Fruit fly (Drosophila melanogaster) whole organism, prepupa: ENCODE measurements around the gene CG42727.
A peak's percentile ranks its signal among the peaks of the same experiment; 100 is the strongest.

ENCODE experiments used
- Blimp-1 ChIP-seq: fragments of 200-800 bp; sonication (Bioruptor generic); optimal IDR thresholded peaks from 3 replicates; lab custom pipeline; 2017; ENCODE audit warnings: missing biosample characterization, missing genetic modification characterization, mild to moderate bottlenecking, moderate library complexity, missing genetic modification reagents
- CG10631 ChIP-seq: fragments of 200-800 bp; sonication (Bioruptor generic); optimal IDR thresholded peaks from 2 replicates; lab custom pipeline; 2016; ENCODE audit warnings: missing biosample characterization, missing genetic modification characterization
- CG11294 ChIP-seq: fragments of 200-800 bp; sonication (Bioruptor generic); IDR thresholded peaks from 2 replicates; pipeline ENCODE4 v1.3.6; 2022; ENCODE audit warnings: missing biosample characterization, missing genetic modification characterization
- CG11902 ChIP-seq: fragments of 200-800 bp; sonication (Bioruptor generic); optimal IDR thresholded peaks from 3 replicates; lab custom pipeline; 2016; ENCODE audit warnings: missing biosample characterization, missing genetic modification characterization
- CG15336 ChIP-seq: fragments of 200-800 bp; sonication (Bioruptor generic); IDR thresholded peaks from 2 replicates; pipeline ENCODE4 v1.3.6; 2022; ENCODE audit warnings: missing biosample characterization, missing genetic modification characterization
- CG1621 ChIP-seq: fragments of 200-800 bp; sonication (Bioruptor generic); optimal IDR thresholded peaks from 3 replicates; lab custom pipeline; 2018; ENCODE audit warnings: missing biosample characterization, mild to moderate bottlenecking, missing genetic modification characterization
- CG16779 ChIP-seq: fragments of 200-800 bp; sonication (Bioruptor generic); optimal IDR thresholded peaks from 3 replicates; lab custom pipeline; 2017; ENCODE audit warnings: missing biosample characterization, mild to moderate bottlenecking, missing genetic modification characterization
- CG3032 ChIP-seq: fragments of 200-800 bp; optimal IDR thresholded peaks from 2 replicates; lab custom pipeline; 2019; ENCODE audit warnings: missing biosample characterization, mild to moderate bottlenecking, missing genetic modification characterization, moderate library complexity
- CG31627 ChIP-seq: fragments of 200-800 bp; sonication (Bioruptor generic); optimal IDR thresholded peaks from 3 replicates; lab custom pipeline; 2016; ENCODE audit warnings: missing biosample characterization, missing genetic modification characterization
- CG32006 ChIP-seq: fragments of 200-800 bp; sonication (Bioruptor generic); optimal IDR thresholded peaks from 3 replicates; lab custom pipeline; 2017; ENCODE audit warnings: missing biosample characterization, mild to moderate bottlenecking, missing genetic modification characterization
- CG3919 ChIP-seq: fragments of 200-800 bp; sonication (Bioruptor generic); optimal IDR thresholded peaks from 3 replicates; lab custom pipeline; 2016; ENCODE audit warnings: missing biosample characterization, missing genetic modification characterization
- CG4318 ChIP-seq: fragments of 200-800 bp; sonication (Bioruptor generic); optimal IDR thresholded peaks from 3 replicates; lab custom pipeline; 2017; ENCODE audit warnings: missing biosample characterization, mild to moderate bottlenecking, missing genetic modification characterization
- CG6163 ChIP-seq: fragments of 200-800 bp; sonication (Bioruptor generic); IDR thresholded peaks from 3 replicates; pipeline ENCODE4 v1.3.6; 2022; ENCODE audit warnings: missing biosample characterization, missing genetic modification characterization
- CG6276 ChIP-seq: fragments of 200-800 bp; sonication (Bioruptor generic); optimal IDR thresholded peaks from 2 replicates; lab custom pipeline; 2017; ENCODE audit warnings: missing biosample characterization, mild to moderate bottlenecking, missing genetic modification characterization
- CG6854 ChIP-seq: fragments of 200-800 bp; sonication (Bioruptor generic); optimal IDR thresholded peaks from 2 replicates; lab custom pipeline; 2017; ENCODE audit warnings: missing biosample characterization, mild to moderate bottlenecking, missing genetic modification characterization
- CG8632 ChIP-seq: fragments of 200-800 bp; sonication (Bioruptor generic); optimal IDR thresholded peaks from 3 replicates; lab custom pipeline; 2016; ENCODE audit warnings: missing biosample characterization, missing genetic modification characterization
- Eip78C ChIP-seq: fragments of 200-800 bp; sonication (Bioruptor generic); peaks from one replicate; lab custom pipeline; 2016; ENCODE audit warnings: missing biosample characterization, missing genetic modification characterization
- Ets96B ChIP-seq: fragments of 200-800 bp; optimal IDR thresholded peaks from 2 replicates; lab custom pipeline; 2019; ENCODE audit warnings: missing biosample characterization, mild to moderate bottlenecking, missing genetic modification characterization, moderate library complexity
- Gug ChIP-seq: fragments of 200-800 bp; sonication (Bioruptor generic); IDR thresholded peaks from 2 replicates; pipeline ENCODE4 v1.3.6; 2022; ENCODE audit warnings: missing biosample characterization, missing genetic modification characterization
- Hr39 ChIP-seq: fragments of 200-800 bp; sonication (Bioruptor generic); optimal IDR thresholded peaks from 2 replicates; lab custom pipeline; 2016; ENCODE audit warnings: missing biosample characterization, missing genetic modification characterization
- Met ChIP-seq: fragments of 200-800 bp; sonication (Bioruptor generic); optimal IDR thresholded peaks from 3 replicates; lab custom pipeline; 2016; ENCODE audit warnings: missing biosample characterization, missing genetic modification characterization
- OdsH ChIP-seq: fragments of 200-800 bp; sonication (Bioruptor generic); optimal IDR thresholded peaks from 3 replicates; lab custom pipeline; 2016; ENCODE audit warnings: missing biosample characterization, missing genetic modification characterization
- Sox15 ChIP-seq: fragments of 200-800 bp; sonication (Bioruptor generic); optimal IDR thresholded peaks from 3 replicates; lab custom pipeline; 2016; ENCODE audit warnings: missing biosample characterization, missing genetic modification characterization
- achi ChIP-seq: fragments of 200-800 bp; sonication (Bioruptor generic); optimal IDR thresholded peaks from 3 replicates; lab custom pipeline; 2016; ENCODE audit warnings: missing biosample characterization, missing genetic modification characterization
- acj6 ChIP-seq: fragments of 200-800 bp; sonication (Bioruptor generic); optimal IDR thresholded peaks from 3 replicates; lab custom pipeline; 2016; ENCODE audit warnings: missing biosample characterization, missing genetic modification characterization
- dac ChIP-seq: fragments of 200-800 bp; sonication (Bioruptor generic); optimal IDR thresholded peaks from 2 replicates; lab custom pipeline; 2017; ENCODE audit warnings: missing biosample characterization, mild to moderate bottlenecking, missing genetic modification characterization
- dsx ChIP-seq: fragments of 200-800 bp; optimal IDR thresholded peaks from 3 replicates; lab custom pipeline; 2019; ENCODE audit warnings: missing biosample characterization, mild to moderate bottlenecking, missing genetic modification characterization, moderate library complexity; ENCODE audit not compliant: poor library complexity, severe bottlenecking
- eg ChIP-seq: fragments of 200-800 bp; sonication (Bioruptor generic); IDR thresholded peaks from 3 replicates; pipeline ENCODE4 v1.3.6; 2022; ENCODE audit warnings: missing biosample characterization, missing genetic modification characterization
- esn ChIP-seq: fragments of 200-800 bp; sonication (Bioruptor generic); optimal IDR thresholded peaks from 2 replicates; lab custom pipeline; 2016; ENCODE audit warnings: missing biosample characterization, mild to moderate bottlenecking, missing genetic modification characterization, moderate library complexity
- fd59A ChIP-seq: fragments of 200-800 bp; sonication (Bioruptor generic); optimal IDR thresholded peaks from 2 replicates; lab custom pipeline; 2017; ENCODE audit warnings: missing biosample characterization, mild to moderate bottlenecking, missing genetic modification characterization, missing genetic modification reagents
- fkh ChIP-seq: fragments of 200-800 bp; sonication (Bioruptor generic); optimal IDR thresholded peaks from 3 replicates; lab custom pipeline; 2017; ENCODE audit warnings: missing biosample characterization, mild to moderate bottlenecking, missing genetic modification characterization, moderate library complexity
- net ChIP-seq: fragments of 200-800 bp; sonication (Bioruptor generic); optimal IDR thresholded peaks from 3 replicates; lab custom pipeline; 2016; ENCODE audit warnings: missing biosample characterization, missing genetic modification characterization
- pdm3 ChIP-seq: fragments of 200-800 bp; sonication (Bioruptor generic); optimal IDR thresholded peaks from 3 replicates; lab custom pipeline; 2016; ENCODE audit warnings: missing biosample characterization, missing genetic modification characterization
- salr ChIP-seq, 2 experiments: fragments of 200-800 bp; sonication (Bioruptor generic); optimal IDR thresholded peaks; 3 replicates each; lab custom pipeline; 2016 to 2018; ENCODE audit warnings: missing biosample characterization in 2 of 2, missing genetic modification characterization in 2 of 2, mild to moderate bottlenecking in 1 of 2
- spab ChIP-seq: fragments of 200-800 bp; sonication (Bioruptor generic); optimal IDR thresholded peaks from 2 replicates; lab custom pipeline; 2017; ENCODE audit warnings: missing biosample characterization, mild to moderate bottlenecking, missing genetic modification characterization, missing genetic modification reagents
- ss ChIP-seq, 2 experiments: fragments of 200-800 bp; sonication (Bioruptor generic); optimal IDR thresholded peaks; 2 replicates in 1 of 2; 3 replicates in 1 of 2; lab custom pipeline; 2017 to 2018; ENCODE audit warnings: mild to moderate bottlenecking in 2 of 2, missing biosample characterization in 2 of 2, missing genetic modification characterization in 2 of 2, moderate library complexity in 1 of 2
- svp ChIP-seq: fragments of 200-800 bp; sonication (Bioruptor generic); peaks from one replicate; lab custom pipeline; 2016; ENCODE audit warnings: missing biosample characterization, missing genetic modification characterization
- topi ChIP-seq: fragments of 200-800 bp; sonication (Bioruptor generic); optimal IDR thresholded peaks from 3 replicates; lab custom pipeline; 2016; ENCODE audit warnings: missing biosample characterization, missing genetic modification characterization

CG42727 gene

dm6 chr3R:15332994-15333393, 14.9 kb upstream of the CG42727 start, which contains the start of the genes Fkbp39 and Cyfip:
Gene Fkbp39 (minus strand): TSS chr3R:15333133.
Gene Cyfip (plus strand): TSS chr3R:15333266.
- TF ChIP-seq CG6163, result 0 out of 3 replicates have a peak, but pooled peaks have one; percentile 18
- no peak for TF ChIP-seq CG4318
- no peak for TF ChIP-seq fd59A (GFP tag; lab: Kevin White, UChicago)
- no peak for TF ChIP-seq CG10631 (GFP tag; lab: Kevin White, UChicago)
- peak; percentile 95 for TF ChIP-seq CG1621 (tag; lab: Kevin White, UChicago)
- TF ChIP-seq CG31627 (GFP tag; lab: Kevin White, UChicago), result peak; percentile 13
- TF ChIP-seq dsx (GFP tag; lab: Kevin White, UChicago), result no peak
- TF ChIP-seq eg (GFP tag; lab: Robert Waterston, UW), result no peak
- peak; percentile 27 for TF ChIP-seq CG3032 (tag; lab: Kevin White, UChicago)
- TF ChIP-seq dac (GFP tag; lab: Kevin White, UChicago), result no peak
- peak; percentile 11 for TF ChIP-seq esn
- TF ChIP-seq spab, result no peak
- peak; percentile 21 for TF ChIP-seq CG6854 (GFP tag; lab: Kevin White, UChicago)
- TF ChIP-seq acj6, result no peak

DNA sequence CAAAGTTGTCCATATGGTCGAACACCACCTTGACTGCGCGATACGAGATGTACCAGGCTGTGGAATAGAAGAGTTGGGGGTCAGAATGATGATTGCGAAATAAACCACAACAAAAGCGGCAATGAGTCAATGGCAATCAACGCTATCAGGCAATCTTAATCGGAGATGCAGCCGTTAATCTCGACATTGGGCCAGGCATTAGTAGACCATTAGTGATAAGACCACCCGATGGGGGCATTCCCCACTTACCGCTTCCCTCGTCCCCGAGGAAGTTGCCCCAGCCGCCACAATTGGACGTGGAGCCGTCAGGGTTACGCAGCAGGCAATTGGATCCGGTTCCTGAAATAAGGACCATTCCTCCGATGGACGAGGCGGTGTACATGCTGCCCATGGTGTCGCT, 8.7 kb upstream of the CG42727 start:
- TF ChIP-seq CG8632 (GFP tag; lab: Kevin White, UChicago) (no peak), ss (GFP tag; optimal IDR thresholded peaks at IDR 0.05; lab: Kevin White, UChicago) (no peak), net (GFP tag; lab: Kevin White, UChicago) (no peak), CG3919 (GFP tag; lab: Kevin White, UChicago) (no peak), achi (GFP tag; lab: Kevin White, UChicago) (no peak)

DNA sequence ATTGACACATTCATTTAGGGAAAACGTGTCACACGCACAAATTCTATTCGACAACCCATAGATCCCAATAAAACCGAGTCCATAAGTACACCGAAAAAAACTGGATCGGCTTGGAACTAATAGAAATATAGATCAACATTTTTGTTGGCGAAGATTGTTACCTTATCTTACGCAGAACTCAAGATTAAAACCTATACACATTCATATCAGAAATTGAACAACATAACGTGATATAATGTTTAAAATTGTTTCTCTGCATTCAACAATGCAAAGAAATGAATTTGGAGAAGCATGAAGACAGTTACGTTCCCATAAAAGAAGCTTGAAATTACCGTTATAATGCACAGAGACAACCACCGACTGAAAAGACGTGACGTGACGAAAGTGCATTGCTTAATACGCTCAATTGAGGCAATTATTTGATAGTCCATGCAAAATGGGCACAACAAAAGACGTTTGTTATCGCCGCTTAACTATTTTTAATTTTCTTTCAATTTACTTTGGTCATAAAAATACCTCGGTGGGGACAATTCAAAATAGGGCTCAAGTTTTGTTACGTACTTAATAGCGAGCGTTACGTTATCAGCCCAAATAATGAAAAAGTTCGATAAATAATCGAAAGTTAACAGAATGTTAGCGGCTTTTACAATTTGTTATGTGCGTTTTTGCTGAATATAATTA, 7.7 kb upstream of the CG42727 start, which contains the start of gene SerRS-m:
Gene SerRS-m, plus strand, starts transcription at position 616 of the 681 bp plus-strand sequence.
- TF ChIP-seq CG6276 (GFP tag; lab: Kevin White, UChicago), result no peak
- TF ChIP-seq pdm3 (GFP tag; lab: Kevin White, UChicago), result no peak
- no peak for TF ChIP-seq Hr39 (GFP tag; lab: Kevin White, UChicago)
- TF ChIP-seq Eip78C (GFP tag; lab: Kevin White, UChicago), result no peak
- peak; percentile 2 for TF ChIP-seq esn
- no peak for TF ChIP-seq CG3919 (GFP tag; lab: Kevin White, UChicago)

dm6 chr3R:15342432-15342925, 5.4 kb upstream of the CG42727 start:
- TF ChIP-seq CG11294 (GFP tag; lab: Robert Waterston, UW) (peak; percentile 21; the same call in 1 of the 2 replicates), Gug (GFP tag; lab: Robert Waterston, UW) (peak; percentile 36; the same call in 1 of the 2 replicates), eg (GFP tag; lab: Robert Waterston, UW) (peak; percentile 51; the same call in 2 of the 3 replicates), CG15336 (GFP tag; lab: Robert Waterston, UW) (peak; percentile 57), salr (GFP tag; optimal IDR thresholded peaks at IDR 0.05; lab: Kevin White, UChicago) (no peak), CG6854 (GFP tag; lab: Kevin White, UChicago) (no peak), svp (GFP tag; lab: Kevin White, UChicago) (peak; percentile 71), Blimp-1 (GFP tag; lab: Kevin White, UChicago) (peak; percentile 75), CG31627 (GFP tag; lab: Kevin White, UChicago) (peak; percentile 11)

DNA sequence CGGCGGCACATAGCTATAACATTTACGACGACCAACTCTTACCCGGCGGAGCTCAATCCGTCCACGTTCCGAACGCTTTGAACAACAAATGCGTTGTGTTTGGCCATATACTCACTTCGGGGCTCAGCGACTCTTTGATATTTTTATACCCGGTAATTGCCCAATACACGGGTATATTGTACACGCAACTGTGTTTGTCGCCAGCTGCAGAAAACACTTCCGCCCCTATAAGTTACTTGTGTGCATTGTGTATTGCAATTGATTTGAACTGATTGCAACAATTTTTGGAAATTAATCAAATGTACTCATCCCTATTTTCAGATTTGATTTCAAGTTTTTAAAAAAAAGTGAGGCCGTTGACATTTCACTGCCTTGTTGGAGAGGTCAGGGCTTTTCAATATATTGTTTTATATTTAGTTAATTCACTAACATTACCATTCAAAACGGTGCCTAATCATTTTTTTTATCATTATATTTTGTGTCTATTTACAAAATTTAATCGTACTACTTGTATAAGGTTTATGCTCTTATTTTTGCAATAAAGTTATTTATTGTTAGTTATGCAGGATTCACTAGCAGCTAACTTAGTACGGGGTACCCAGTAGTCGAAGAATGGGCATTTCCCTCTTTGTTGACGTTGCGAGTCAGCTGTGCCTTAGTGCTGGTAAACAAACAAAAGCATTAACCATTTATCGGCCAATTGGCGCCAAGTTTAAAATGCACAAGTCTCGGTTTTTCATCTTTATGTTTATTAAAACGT, 4.7 kb upstream of the CG42727 start, which contains the start of gene Nagk:
Gene Nagk, minus strand, starts transcription at position 331 of the 760 bp plus-strand sequence.
- TF ChIP-seq Met (GFP tag; lab: Kevin White, UChicago) (no peak), Ets96B (tag; lab: Kevin White, UChicago) (peak; percentile 25), dsx (GFP tag; lab: Kevin White, UChicago) (peak; percentile 4), CG31627 (GFP tag; lab: Kevin White, UChicago) (peak; percentile 67), CG16779 (no peak), Eip78C (GFP tag; lab: Kevin White, UChicago) (peak; percentile 95), CG1621 (tag; lab: Kevin White, UChicago) (no peak), fkh (peak; percentile 79), svp (GFP tag; lab: Kevin White, UChicago) (peak; percentile 92), fd59A (GFP tag; lab: Kevin White, UChicago) (peak; percentile 55), CG8632 (GFP tag; lab: Kevin White, UChicago) (peak; percentile 67), topi (GFP tag; lab: Kevin White, UChicago) (peak; percentile 82), dac (GFP tag; lab: Kevin White, UChicago) (peak; percentile 33), OdsH (GFP tag; lab: Kevin White, UChicago) (peak; percentile 69), CG32006 (GFP tag; lab: Kevin White, UChicago) (peak; percentile 87), Sox15 (peak; percentile 40), CG11902 (peak; percentile 39), CG6854 (GFP tag; lab: Kevin White, UChicago) (peak; percentile 32)
